Fruit fly (Drosophila melanogaster): ENCODE data around the gene CG4393.

dm6 chr3R:23416579-23416978 is 32.0 kb upstream of the CG4393 start:
- no peak for TF ChIP-seq sv (GFP tag; optimal IDR thresholded peaks at IDR 0.05)
- no peak for TF ChIP-seq brk (GFP tag; optimal IDR thresholded peaks at IDR 0.05)
- no peak for TF ChIP-seq Dfd (GFP tag; optimal IDR thresholded peaks at IDR 0.05)
- no peak for TF ChIP-seq CG9705 (GFP tag; optimal IDR thresholded peaks at IDR 0.05)
- no peak for TF ChIP-seq pan (optimal IDR thresholded peaks at IDR 0.05)
- peak; percentile 20 for TF ChIP-seq HLH106 (tag; optimal IDR thresholded peaks at IDR 0.05)
- peak; percentile 21 for TF ChIP-seq h (GFP tag; optimal IDR thresholded peaks at IDR 0.05)
- peak; percentile 2 for TF ChIP-seq rgr (GFP tag; optimal IDR thresholded peaks at IDR 0.05)
- no peak for TF ChIP-seq Hr83 (GFP tag; optimal IDR thresholded peaks at IDR 0.05; ENCODE audit: poor library complexity, severe bottlenecking)
- no peak for TF ChIP-seq N (GFP tag; optimal IDR thresholded peaks at IDR 0.05)

All from whole organism, wandering third instar larva.